Fruit fly (Drosophila melanogaster): ENCODE data around the gene CG15764.

CG15764 gene

dm6 chrX:5900146-5901093 lies 31.5 kb downstream of the CG15764 start, which contains the start of gene Act5C:
Gene Act5C (plus strand): TSS chrX:5900861.
- no peak for TF ChIP-seq CG8478 (optimal IDR thresholded peaks at IDR 0.05)
- TF ChIP-seq CTCF (optimal IDR thresholded peaks at IDR 0.05), result no peak

- TF ChIP-seq CG8478 (optimal IDR thresholded peaks at IDR 0.05) (no peak), CTCF (optimal IDR thresholded peaks at IDR 0.05) (no peak)
Observed at dm6 chrX:5901628-5902213, 32.8 kb downstream of the CG15764 start.

dm6 chrX:5902701-5903100 lies 33.8 kb downstream of the CG15764 start:
- no peak for TF ChIP-seq CG8478 (optimal IDR thresholded peaks at IDR 0.05)
- TF ChIP-seq CTCF (optimal IDR thresholded peaks at IDR 0.05), result no peak

- TF ChIP-seq CTCF (optimal IDR thresholded peaks at IDR 0.05) (no peak), CG8478 (optimal IDR thresholded peaks at IDR 0.05) (no peak)
Observed at dm6 chrX:5904377-5905085, 35.6 kb downstream of the CG15764 start.

- TF ChIP-seq CTCF (optimal IDR thresholded peaks at IDR 0.05), result no peak
Observed at dm6 chrX:5905086-5905400, 36.1 kb downstream of the CG15764 start.

dm6 chrX:5905446-5905845 lies 36.6 kb downstream of the CG15764 start, which contains the start of gene CG4020:
Gene CG4020 (plus strand): TSS chrX:5905746.
- no peak for TF ChIP-seq CTCF (optimal IDR thresholded peaks at IDR 0.05)
- TF ChIP-seq CG8478 (optimal IDR thresholded peaks at IDR 0.05), result no peak

- TF ChIP-seq CTCF (optimal IDR thresholded peaks at IDR 0.05) (peak; percentile 95 to 97), CG8478 (optimal IDR thresholded peaks at IDR 0.05) (no peak)
Observed at dm6 chrX:5907916-5908315, 39.0 kb downstream of the CG15764 start, which contains the start of gene CG12236. Gene CG12236 (plus strand): TSS chrX:5908135.

dm6 chrX:5914992-5915751 lies 46.3 kb downstream of the CG15764 start:
- TF ChIP-seq CG8478 (optimal IDR thresholded peaks at IDR 0.05), result no peak
- TF ChIP-seq CTCF (optimal IDR thresholded peaks at IDR 0.05), result no peak

- no peak for TF ChIP-seq CG8478 (optimal IDR thresholded peaks at IDR 0.05)
- TF ChIP-seq CTCF (optimal IDR thresholded peaks at IDR 0.05), result no peak
Observed at dm6 chrX:5915752-5916493, 47.0 kb downstream of the CG15764 start.

dm6 chrX:5916494-5917309 lies 47.8 kb downstream of the CG15764 start, which contains the start of the genes Shmt and CG3726:
Gene Shmt (minus strand): TSS chrX:5916797.
Gene CG3726 (plus strand): TSS chrX:5917097.
- TF ChIP-seq CG8478 (optimal IDR thresholded peaks at IDR 0.05), result no peak
- TF ChIP-seq CTCF (optimal IDR thresholded peaks at IDR 0.05), result peak in 1 of 2 experiments; percentile 7

- no peak for TF ChIP-seq CG8478 (optimal IDR thresholded peaks at IDR 0.05)
- no peak for TF ChIP-seq CTCF (optimal IDR thresholded peaks at IDR 0.05)
Observed at dm6 chrX:5917310-5917988, 48.6 kb downstream of the CG15764 start.

- no peak for TF ChIP-seq CTCF (optimal IDR thresholded peaks at IDR 0.05)
- no peak for TF ChIP-seq CG8478 (optimal IDR thresholded peaks at IDR 0.05)
Observed at dm6 chrX:5918499-5919126, 49.7 kb downstream of the CG15764 start.
